Fruit fly (Drosophila melanogaster): Measurements from ENCODE around the gene pns.
A peak's percentile ranks its signal among the peaks of the same experiment; 100 is the strongest.

The pns gene

DNA sequence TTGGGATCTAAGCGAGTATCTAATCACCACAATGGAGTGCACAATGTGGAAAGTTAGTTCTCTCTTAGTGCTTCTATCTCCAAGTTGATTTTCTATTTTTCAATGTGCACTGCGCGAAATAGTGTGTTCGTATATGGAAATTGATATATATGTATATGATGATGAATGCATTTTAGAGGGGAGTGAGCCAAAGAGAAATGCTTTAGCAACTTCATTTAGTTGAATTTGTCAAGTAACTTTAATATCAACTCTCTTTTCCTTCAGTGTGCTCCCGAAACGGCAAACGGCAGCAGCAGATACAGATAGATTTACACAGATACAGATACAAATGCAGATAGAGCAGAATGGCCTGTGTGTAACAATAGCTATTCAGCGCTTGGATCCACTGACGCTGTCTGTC is 47.1 kb downstream of the pns start (continued):
- TF ChIP-seq kay (GFP tag; optimal IDR thresholded peaks at IDR 0.05) (peak; percentile 25), ttk (GFP tag; IDR thresholded peaks at IDR 0.05) (peak; percentile 57; the same call in 1 of the 2 replicates), CG13624 (GFP tag; optimal IDR thresholded peaks at IDR 0.05) (peak; percentile 55), CG7963 (GFP tag; IDR thresholded peaks at IDR 0.05; ENCODE audit: partially characterized antibody) (no peak), CG12769 (tag; optimal IDR thresholded peaks at IDR 0.05) (peak; percentile 70), CG2875 (GFP tag; optimal IDR thresholded peaks at IDR 0.05) (peak; percentile 56), Camta (GFP tag; optimal IDR thresholded peaks at IDR 0.05) (no peak), chn (GFP tag; optimal IDR thresholded peaks at IDR 0.05) (peak; percentile 66), CG6683 (GFP tag; optimal IDR thresholded peaks at IDR 0.05) (no peak), Adf1 (GFP tag; IDR thresholded peaks at IDR 0.05) (no peak), toy (GFP tag; IDR thresholded peaks at IDR 0.05) (no peak), her (GFP tag; optimal IDR thresholded peaks at IDR 0.05) (peak; percentile 11), Side (GFP tag; optimal IDR thresholded peaks at IDR 0.05) (peak; percentile 44), Blimp-1 (GFP tag; optimal IDR thresholded peaks at IDR 0.05) (peak; percentile 4), HmgZ (tag; optimal IDR thresholded peaks at IDR 0.05) (peak; percentile 39), sug (tag; optimal IDR thresholded peaks at IDR 0.05) (no peak), pfk (GFP tag; optimal IDR thresholded peaks at IDR 0.05) (no peak), CG3995 (GFP tag; optimal IDR thresholded peaks at IDR 0.05) (no peak), Jarid2 (GFP tag; optimal IDR thresholded peaks at IDR 0.05) (no peak), Eip74EF (GFP tag; optimal IDR thresholded peaks at IDR 0.05) (peak in 1 of 2 experiments; percentile 46), crp (GFP tag; optimal IDR thresholded peaks at IDR 0.05) (no peak), CG6854 (GFP tag; optimal IDR thresholded peaks at IDR 0.05) (no peak), CG4820 (GFP tag; optimal IDR thresholded peaks at IDR 0.05) (no peak), Abd-B (GFP tag; optimal IDR thresholded peaks at IDR 0.05) (peak; percentile 41), CG16815 (GFP tag; optimal IDR thresholded peaks at IDR 0.05) (peak; percentile 47), bigmax (GFP tag; optimal IDR thresholded peaks at IDR 0.05) (no peak), HmgD (GFP tag; optimal IDR thresholded peaks at IDR 0.05) (no peak), psq (GFP tag; optimal IDR thresholded peaks at IDR 0.05) (peak; percentile 22), E2f1 (GFP tag; IDR thresholded peaks at IDR 0.05) (peak; percentile 34; the same call in 1 of the 2 replicates), TFAM (GFP tag; optimal IDR thresholded peaks at IDR 0.05) (no peak), Atf3 (GFP tag; optimal IDR thresholded peaks at IDR 0.05) (peak; percentile 52), CG12391 (tag; optimal IDR thresholded peaks at IDR 0.05) (peak; percentile 78), chif (GFP tag; optimal IDR thresholded peaks at IDR 0.05) (peak; percentile 70 to 82), CG12219 (GFP tag; optimal IDR thresholded peaks at IDR 0.05) (peak; percentile 64), rib (GFP tag; IDR thresholded peaks at IDR 0.05) (no peak), CrebB (tag; optimal IDR thresholded peaks at IDR 0.05) (peak; percentile 12), pita (GFP tag; optimal IDR thresholded peaks at IDR 0.05) (no peak), CG13775 (GFP tag; optimal IDR thresholded peaks at IDR 0.05) (peak; percentile 38), CG30403 (GFP tag; optimal IDR thresholded peaks at IDR 0.05) (peak; percentile 68), CG15479 (GFP tag; optimal IDR thresholded peaks at IDR 0.05) (no peak), NFAT (GFP tag; IDR thresholded peaks at IDR 0.05) (no peak), bbx (GFP tag; IDR thresholded peaks at IDR 0.05; ENCODE audit: partially characterized antibody) (no peak), CG43689 (GFP tag; IDR thresholded peaks at IDR 0.05) (0 out of 2 replicates have a peak, but pooled peaks have one; percentile 50), Sry-δ (GFP tag; optimal IDR thresholded peaks at IDR 0.05) (no peak), otp (GFP tag; IDR thresholded peaks at IDR 0.05) (peak; percentile 84), tgo (GFP tag; IDR thresholded peaks at IDR 0.05) (peak; percentile 64), CG12744 (GFP tag; optimal IDR thresholded peaks at IDR 0.05) (peak; percentile 48), bowl (GFP tag; IDR thresholded peaks at IDR 0.05) (peak; percentile 57; the same call in 1 of the 2 replicates), al (GFP tag; IDR thresholded peaks at IDR 0.05) (no peak), HLHmδ (GFP tag; optimal IDR thresholded peaks at IDR 0.05) (no peak), CG9437 (GFP tag; optimal IDR thresholded peaks at IDR 0.05) (peak; percentile 30)

Data from whole organism, embryonic.